Fruit fly (Drosophila melanogaster) whole organism, embryonic: ENCODE results near the gene Crg-1.

Experiments used
- Atf-2 ChIP-seq: fragments of 200-800 bp; sonication (Bioruptor generic); optimal IDR thresholded peaks from 2 replicates; lab custom pipeline; 2016; ENCODE audit warnings: missing biosample characterization, missing genetic modification characterization
- Awh ChIP-seq: fragments of 200-800 bp; sonication (Bioruptor generic); IDR thresholded peaks from 2 replicates; pipeline ENCODE4, ENCODE4 v1.3.6; 2022; ENCODE audit warnings: missing biosample characterization, missing genetic modification characterization
- B-H2 ChIP-seq: fragments of 200-800 bp; sonication (Bioruptor generic); optimal IDR thresholded peaks from 2 replicates; lab custom pipeline; 2018; ENCODE audit warnings: missing biosample characterization, mild to moderate bottlenecking, missing genetic modification characterization
- CG10654 ChIP-seq: fragments of 200-800 bp; sonication (Bioruptor generic); optimal IDR thresholded peaks from 2 replicates; lab custom pipeline; 2016; ENCODE audit warnings: missing biosample characterization, missing genetic modification characterization
- CG11456 ChIP-seq: fragments of 200-800 bp; sonication (Bioruptor generic); IDR thresholded peaks from 3 replicates; pipeline ENCODE4 v1.3.6; 2022; ENCODE audit warnings: missing biosample characterization, missing genetic modification characterization
- CG11560 ChIP-seq: fragments of 200-800 bp; sonication (Bioruptor generic); IDR thresholded peaks from 3 replicates; pipeline ENCODE4 v1.3.6; 2022; ENCODE audit warnings: missing biosample characterization, missing genetic modification characterization
- CG13287 ChIP-seq: fragments of 200-800 bp; sonication (Bioruptor generic); IDR thresholded peaks from 2 replicates; pipeline ENCODE4 v1.3.6; 2022; ENCODE audit warnings: missing biosample characterization, missing genetic modification characterization; ENCODE audit not compliant: partially characterized antibody
- CG1529 ChIP-seq: fragments of 200-800 bp; sonication (Bioruptor generic); optimal IDR thresholded peaks from 3 replicates; lab custom pipeline; 2018; ENCODE audit warnings: missing biosample characterization, missing genetic modification characterization
- CG16779 ChIP-seq: fragments of 200-800 bp; sonication (Bioruptor generic); IDR thresholded peaks from 2 replicates; pipeline ENCODE4 v1.3.6; 2022; ENCODE audit warnings: missing biosample characterization, missing genetic modification characterization
- CG17612 ChIP-seq: fragments of 200-800 bp; sonication (Bioruptor generic); IDR thresholded peaks from 2 replicates; pipeline ENCODE4 v1.3.6; 2022; ENCODE audit warnings: missing biosample characterization, missing genetic modification characterization
- CG17802 ChIP-seq: fragments of 200-800 bp; sonication (Bioruptor generic); optimal IDR thresholded peaks from 2 replicates; lab custom pipeline; 2018; ENCODE audit warnings: missing biosample characterization, mild to moderate bottlenecking, missing genetic modification characterization, moderate library complexity
- CG2712 ChIP-seq: fragments of 200-800 bp; optimal IDR thresholded peaks from 3 replicates; lab custom pipeline; 2019; ENCODE audit warnings: missing biosample characterization, mild to moderate bottlenecking, missing genetic modification characterization, moderate library complexity
- CG3281 ChIP-seq: fragments of 200-800 bp; sonication (Bioruptor generic); optimal IDR thresholded peaks from 3 replicates; lab custom pipeline; 2017; ENCODE audit warnings: missing biosample characterization, mild to moderate bottlenecking, missing genetic modification characterization
- CG3726 ChIP-seq: fragments of 200-800 bp; sonication (Bioruptor generic); IDR thresholded peaks from 3 replicates; pipeline ENCODE4, ENCODE4 v1.3.6; 2022; ENCODE audit warnings: missing biosample characterization, missing genetic modification characterization
- CG42726 ChIP-seq: fragments of 200-800 bp; sonication (Bioruptor generic); IDR thresholded peaks from 2 replicates; pipeline ENCODE4 v1.3.6; 2022; ENCODE audit warnings: missing biosample characterization, missing genetic modification characterization; ENCODE audit not compliant: partially characterized antibody
- CG4328 ChIP-seq: fragments of 200-800 bp; sonication (Bioruptor generic); optimal IDR thresholded peaks from 3 replicates; lab custom pipeline; 2017; ENCODE audit warnings: missing biosample characterization, missing genetic modification reagents, missing genetic modification characterization
- CG4424 ChIP-seq: fragments of 200-800 bp; sonication (Bioruptor generic); optimal IDR thresholded peaks from 3 replicates; lab custom pipeline; 2016; ENCODE audit warnings: missing biosample characterization, missing genetic modification characterization
- CG4854 ChIP-seq: fragments of 200-800 bp; sonication (Bioruptor generic); optimal IDR thresholded peaks from 2 replicates; lab custom pipeline; 2016; ENCODE audit warnings: missing biosample characterization, missing genetic modification characterization, inconsistent platforms
- CG6272 ChIP-seq: fragments of 200-800 bp; sonication (Bioruptor generic); IDR thresholded peaks from 2 replicates; pipeline ENCODE4 v1.3.6; 2022; ENCODE audit warnings: missing biosample characterization, missing genetic modification characterization
- CG6813 ChIP-seq: fragments of 200-800 bp; sonication (Bioruptor generic); optimal IDR thresholded peaks from 2 replicates; lab custom pipeline; 2017; ENCODE audit warnings: missing biosample characterization, missing genetic modification characterization, mild to moderate bottlenecking, moderate library complexity, missing genetic modification reagents
- CG7372 ChIP-seq: fragments of 200-800 bp; sonication (Bioruptor generic); IDR thresholded peaks from 2 replicates; pipeline ENCODE4 v1.3.6; 2022; ENCODE audit warnings: missing biosample characterization, missing genetic modification characterization
- CG8089 ChIP-seq: fragments of 200-800 bp; sonication (Bioruptor generic); optimal IDR thresholded peaks from 3 replicates; lab custom pipeline; 2016; ENCODE audit warnings: missing biosample characterization, missing genetic modification characterization
- CG8765 ChIP-seq: fragments of 200-800 bp; sonication (Bioruptor generic); IDR thresholded peaks from 2 replicates; pipeline ENCODE4 v1.3.6; 2022; ENCODE audit warnings: missing biosample characterization, missing genetic modification characterization
- CG9609 ChIP-seq: fragments of 200-800 bp; sonication (Bioruptor generic); optimal IDR thresholded peaks from 3 replicates; lab custom pipeline; 2016; ENCODE audit warnings: missing biosample characterization, missing genetic modification characterization
- Hey ChIP-seq: fragments of 200-800 bp; sonication (Bioruptor generic); optimal IDR thresholded peaks from 3 replicates; lab custom pipeline; 2018; ENCODE audit warnings: missing biosample characterization, mild to moderate bottlenecking, missing genetic modification characterization
- Hsf ChIP-seq: fragments of 200-800 bp; sonication (Bioruptor generic); optimal IDR thresholded peaks from 3 replicates; lab custom pipeline; 2016; ENCODE audit warnings: missing biosample characterization, missing genetic modification characterization
- Kr ChIP-seq: fragments of 200-800 bp; sonication (Bioruptor generic); optimal IDR thresholded peaks from 2 replicates; lab custom pipeline; 2017; ENCODE audit warnings: missing biosample characterization, mild to moderate bottlenecking, missing genetic modification characterization
- Myb ChIP-seq: fragments of 200-800 bp; sonication (Bioruptor generic); optimal IDR thresholded peaks from 2 replicates; lab custom pipeline; 2016; ENCODE audit warnings: missing biosample characterization, missing genetic modification characterization
- Side ChIP-seq: fragments of 200-800 bp; sonication (Bioruptor generic); optimal IDR thresholded peaks from 2 replicates; lab custom pipeline; 2016; ENCODE audit warnings: missing biosample characterization, missing genetic modification characterization
- ac ChIP-seq: fragments of 200-800 bp; sonication (Bioruptor generic); optimal IDR thresholded peaks from 3 replicates; lab custom pipeline; 2017; ENCODE audit warnings: missing biosample characterization, mild to moderate bottlenecking, missing genetic modification characterization
- ase ChIP-seq: fragments of 200-800 bp; sonication (Bioruptor generic); IDR thresholded peaks from 3 replicates; pipeline ENCODE4 v1.3.6; 2022; ENCODE audit warnings: missing biosample characterization, missing genetic modification characterization
- bbx ChIP-seq: fragments of 200-800 bp; sonication (Bioruptor generic); IDR thresholded peaks from 2 replicates; pipeline ENCODE4 v1.3.6; 2022; ENCODE audit warnings: missing biosample characterization, missing genetic modification characterization; ENCODE audit not compliant: partially characterized antibody
- bsh ChIP-seq, 2 experiments: fragments of 200-800 bp; sonication (Bioruptor generic); optimal IDR thresholded peaks; 2 replicates each; lab custom pipeline; 2017 to 2018; ENCODE audit warnings: mild to moderate bottlenecking in 2 of 2, missing biosample characterization in 2 of 2, missing genetic modification characterization in 2 of 2, moderate library complexity in 1 of 2
- cas ChIP-seq: fragments of 200-800 bp; sonication (Bioruptor generic); IDR thresholded peaks from 2 replicates; pipeline ENCODE4 v1.3.6; 2022; ENCODE audit warnings: missing biosample characterization, missing genetic modification characterization
- chinmo ChIP-seq: fragments of 200-800 bp; sonication (Bioruptor generic); IDR thresholded peaks from 4 replicates; pipeline ENCODE4 v1.3.6; 2022; ENCODE audit warnings: missing biosample characterization, missing genetic modification characterization; ENCODE audit not compliant: partially characterized antibody
- dan ChIP-seq: fragments of 200-800 bp; sonication (Bioruptor generic); IDR thresholded peaks from 2 replicates; pipeline ENCODE4 v1.3.6; 2022; ENCODE audit warnings: missing biosample characterization, missing genetic modification characterization
- dmrt99B ChIP-seq: fragments of 200-800 bp; sonication (Bioruptor generic); optimal IDR thresholded peaks from 2 replicates; lab custom pipeline; 2018; ENCODE audit warnings: missing biosample characterization, mild to moderate bottlenecking, missing genetic modification characterization, moderate library complexity
- hkb ChIP-seq, 2 experiments: fragments of 200-800 bp in 1 of 2; fragments of >200 bp in 1 of 2; sonication (Bioruptor generic) in 1 of 2; IDR thresholded peaks in 1 of 2; optimal IDR thresholded peaks in 1 of 2; 2 replicates each; pipeline versions ENCODE4 v1.3.6 to Lab custom; 2017 to 2022; ENCODE audit warnings: missing biosample characterization in 1 of 2, missing genetic modification characterization in 1 of 2
- klu ChIP-seq: fragments of 200-800 bp; sonication (Bioruptor generic); IDR thresholded peaks from 2 replicates; pipeline ENCODE4 v1.3.6; 2022; ENCODE audit warnings: missing biosample characterization, missing genetic modification characterization
- nerfin-2 ChIP-seq: fragments of 200-800 bp; sonication (Bioruptor generic); IDR thresholded peaks from 2 replicates; pipeline ENCODE4 v1.3.6; 2022; ENCODE audit warnings: missing biosample characterization, missing genetic modification characterization; ENCODE audit not compliant: partially characterized antibody
- odd ChIP-seq: fragments of 200-800 bp; sonication (Bioruptor generic); optimal IDR thresholded peaks from 2 replicates; lab custom pipeline; 2017; ENCODE audit warnings: missing biosample characterization, mild to moderate bottlenecking, missing genetic modification characterization
- pan ChIP-seq, 4 experiments: fragments of >200 bp in 3 of 4; fragments of 200-800 bp in 1 of 4; sonication (Bioruptor generic) in 1 of 4; optimal IDR thresholded peaks in 3 of 4; IDR thresholded peaks in 1 of 4; 2 replicates each; pipeline versions ENCODE4 v1.3.6 to Lab custom; 2017 to 2022; ENCODE audit warnings: missing biosample characterization in 2 of 4, missing genetic modification characterization in 2 of 4, mixed read lengths in 1 of 4
- row ChIP-seq: fragments of 200-800 bp; sonication (Bioruptor generic); IDR thresholded peaks from 3 replicates; pipeline ENCODE4 v1.3.6; 2022; ENCODE audit warnings: missing biosample characterization, missing genetic modification characterization
- sd ChIP-seq: fragments of 200-800 bp; sonication (Bioruptor generic); optimal IDR thresholded peaks from 3 replicates; lab custom pipeline; 2018; ENCODE audit warnings: missing biosample characterization, mild to moderate bottlenecking, missing genetic modification characterization, moderate library complexity
- sug ChIP-seq: fragments of 200-800 bp; optimal IDR thresholded peaks from 2 replicates; lab custom pipeline; 2019; ENCODE audit warnings: missing biosample characterization, mild to moderate bottlenecking, missing genetic modification characterization, moderate library complexity
- tio ChIP-seq: fragments of 200-800 bp; sonication (Bioruptor generic); optimal IDR thresholded peaks from 2 replicates; lab custom pipeline; 2017; ENCODE audit warnings: missing biosample characterization, missing genetic modification characterization, inconsistent platforms
- twi ChIP-seq: fragments of 200-800 bp; optimal IDR thresholded peaks from 2 replicates; lab custom pipeline; 2019; ENCODE audit warnings: missing biosample characterization, mild to moderate bottlenecking, missing genetic modification characterization, moderate library complexity
- zf30C ChIP-seq: fragments of 200-800 bp; sonication (Bioruptor generic); optimal IDR thresholded peaks from 3 replicates; lab custom pipeline; 2018; ENCODE audit warnings: missing biosample characterization, mild to moderate bottlenecking, missing genetic modification characterization

Crg-1 gene

DNA sequence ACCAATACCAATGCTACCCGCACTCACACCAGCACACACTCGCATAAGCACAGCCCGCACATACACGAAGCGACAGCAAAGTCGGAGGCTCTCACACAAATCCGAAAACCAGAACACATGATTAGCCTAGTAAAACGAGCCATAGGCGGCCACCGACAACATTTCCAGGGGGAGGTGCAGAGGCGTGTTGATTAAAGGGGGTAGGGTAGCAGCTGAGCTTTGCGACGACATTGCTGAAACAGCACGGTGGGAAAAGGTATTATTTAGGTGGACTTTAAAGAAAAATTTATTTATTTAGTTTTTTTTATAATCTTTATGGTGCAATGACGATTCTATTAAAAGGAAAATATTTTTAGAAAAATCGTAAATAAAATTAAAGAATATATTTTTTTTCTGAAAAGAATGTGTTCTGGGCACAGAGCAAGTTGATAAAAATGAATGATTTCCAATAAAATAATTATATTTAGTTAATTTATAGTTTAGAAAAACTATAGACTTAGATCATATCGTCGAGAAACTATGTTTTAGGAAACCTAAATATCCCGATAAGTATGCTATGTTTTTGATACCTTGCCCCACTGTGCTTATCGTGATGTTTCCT, 49.0 kb upstream of the Crg-1 start (continued):
- TF ChIP-seq CG6272: peak; percentile 58
- TF ChIP-seq tio (GFP tag; lab: Kevin White, UChicago): peak; percentile 91
- no peak for TF ChIP-seq sd
- TF ChIP-seq nerfin-2 (GFP tag; lab: Robert Waterston, UW): no peak
- TF ChIP-seq hkb (optimal IDR thresholded peaks at IDR 0.05; lab: Kevin White, UChicago): no peak
- TF ChIP-seq hkb (GFP tag; IDR thresholded peaks at IDR 0.05; lab: Robert Waterston, UW): peak; percentile 58; the same call in 1 of the 2 replicates
- TF ChIP-seq ase (GFP tag; lab: Robert Waterston, UW): peak; percentile 69
- no peak for TF ChIP-seq CG8089 (GFP tag; lab: Kevin White, UChicago)
- peak; percentile 85 for TF ChIP-seq odd (GFP tag; lab: Kevin White, UChicago)
- peak; percentile 90 for TF ChIP-seq CG2712 (tag; lab: Kevin White, UChicago)
- no peak for TF ChIP-seq CG13287 (GFP tag; lab: Robert Waterston, UW)
- peak; percentile 38 for TF ChIP-seq CG1529 (GFP tag; lab: Kevin White, UChicago)
- TF ChIP-seq Awh (GFP tag; lab: Robert Waterston, UW): peak; percentile 49; the same call in 1 of the 2 replicates
- 0 out of 2 replicates have a peak, but pooled peaks have one; percentile 27 for TF ChIP-seq CG8765 (GFP tag; lab: Robert Waterston, UW)
- TF ChIP-seq CG7372 (GFP tag; lab: Robert Waterston, UW): peak; percentile 75
- no peak for TF ChIP-seq CG4854 (GFP tag; lab: Kevin White, UChicago)
- TF ChIP-seq CG16779: peak; percentile 66
- TF ChIP-seq Side (GFP tag; lab: Kevin White, UChicago): no peak
- TF ChIP-seq Kr (GFP tag; lab: Kevin White, UChicago): no peak
- peak; percentile 90 for TF ChIP-seq CG4424
- TF ChIP-seq CG11560 (tag; lab: Robert Waterston, UW): peak; percentile 68; the same call in 2 of the 3 replicates
- peak; percentile 76 for TF ChIP-seq klu (GFP tag; lab: Robert Waterston, UW)
- TF ChIP-seq CG3281: peak; percentile 90
- TF ChIP-seq zf30C (GFP tag; lab: Kevin White, UChicago): no peak
- peak; percentile 86 for TF ChIP-seq CG4328 (GFP tag; lab: Kevin White, UChicago)
- TF ChIP-seq CG11456 (GFP tag; lab: Robert Waterston, UW): peak; percentile 82
- TF ChIP-seq CG17612 (GFP tag; lab: Robert Waterston, UW): 0 out of 2 replicates have a peak, but pooled peaks have one; percentile 54
- peak; percentile 4 for TF ChIP-seq B-H2 (GFP tag; lab: Kevin White, UChicago)
- TF ChIP-seq pan (optimal IDR thresholded peaks at IDR 0.05; lab: Kevin White, UChicago): no peak
- TF ChIP-seq pan (GFP tag; optimal IDR thresholded peaks at IDR 0.05 in 1 of 2, IDR thresholded peaks at IDR 0.05 in 1 of 2): peak in 1 of 2 experiments; percentile 84
- TF ChIP-seq Atf-2 (GFP tag; lab: Kevin White, UChicago): no peak
- no peak; the same call in 1 of the 2 replicates for TF ChIP-seq cas
- TF ChIP-seq bsh (GFP tag; optimal IDR thresholded peaks at IDR 0.05; lab: Kevin White, UChicago): peak; percentile 37 to 85
- TF ChIP-seq Hsf (GFP tag; lab: Kevin White, UChicago): peak; percentile 42
- peak; percentile 87; the same call in 2 of the 3 replicates for TF ChIP-seq CG3726 (GFP tag; lab: Robert Waterston, UW)
- TF ChIP-seq Hey: no peak
- TF ChIP-seq CG10654: peak; percentile 81
- no peak for TF ChIP-seq CG42726 (GFP tag; lab: Robert Waterston, UW)
- TF ChIP-seq chinmo (GFP tag; lab: Robert Waterston, UW): peak; percentile 63
- peak; percentile 76 for TF ChIP-seq CG6813 (GFP tag; lab: Kevin White, UChicago)
- peak; percentile 73 for TF ChIP-seq row (GFP tag; lab: Robert Waterston, UW)
- TF ChIP-seq Myb (GFP tag; lab: Kevin White, UChicago): no peak
- peak; percentile 28; the same call in 1 of the 2 replicates for TF ChIP-seq bbx (GFP tag; lab: Robert Waterston, UW)
- peak; percentile 5 for TF ChIP-seq CG17802 (tag; lab: Kevin White, UChicago)
- no peak for TF ChIP-seq dan (GFP tag; lab: Robert Waterston, UW)
- TF ChIP-seq CG9609 (GFP tag; lab: Kevin White, UChicago): no peak
- TF ChIP-seq sug (tag; lab: Kevin White, UChicago): peak; percentile 64
- no peak for TF ChIP-seq ac (GFP tag; lab: Kevin White, UChicago)
- TF ChIP-seq dmrt99B (tag; lab: Kevin White, UChicago): peak; percentile 91
- peak; percentile 82 for TF ChIP-seq twi (tag; lab: Kevin White, UChicago)
